Worm (Caenorhabditis elegans) whole organism, mixed stage, embryonic: ENCODE data around the gene ckb-2.

Experiments used
- M03D4.4 ChIP-seq: sonication (generic microtip); optimal IDR thresholded peaks from 2 replicates; lab custom pipeline; 2017; ENCODE audit warnings: mild to moderate bottlenecking, missing genetic modification characterization, missing compliant biosample characterization
- bed-3 ChIP-seq: fragments of 200-800 bp; sonication (Bioruptor generic); optimal IDR thresholded peaks from 3 replicates; lab custom pipeline; 2018; ENCODE audit warnings: mild to moderate bottlenecking, missing genetic modification characterization, moderate library complexity, missing compliant biosample characterization
- blmp-1 ChIP-seq: fragments of 150-350 bp; optimal IDR thresholded peaks from 2 replicates; lab custom pipeline; 2014; ENCODE audit warnings: missing biosample characterization, missing genetic modification characterization
- ceh-39 ChIP-seq: fragments of 150-350 bp; optimal IDR thresholded peaks from 2 replicates; lab custom pipeline; 2014; ENCODE audit warnings: missing biosample characterization, missing genetic modification characterization
- ceh-43 ChIP-seq: fragments of 200-800 bp; sonication (Bioruptor generic); optimal IDR thresholded peaks from 2 replicates; lab custom pipeline; 2018; ENCODE audit warnings: mild to moderate bottlenecking, missing genetic modification characterization, moderate library complexity, missing compliant biosample characterization
- ceh-83 ChIP-seq: fragments of 200-800 bp; sonication (Bioruptor generic); optimal IDR thresholded peaks from 2 replicates; lab custom pipeline; 2018; ENCODE audit warnings: mild to moderate bottlenecking, missing genetic modification characterization, missing compliant biosample characterization
- ces-1 ChIP-seq: fragments of 150-350 bp; optimal IDR thresholded peaks from 2 replicates; lab custom pipeline; 2014; ENCODE audit warnings: missing biosample characterization, missing genetic modification reagents, missing genetic modification characterization
- cnd-1 ChIP-seq: fragments of 200-800 bp; sonication (Bioruptor generic); optimal IDR thresholded peaks from 2 replicates; lab custom pipeline; 2018; ENCODE audit warnings: mild to moderate bottlenecking, missing genetic modification characterization, missing compliant biosample characterization
- drap-1 ChIP-seq: fragments of 200-800 bp; sonication (Bioruptor generic); optimal IDR thresholded peaks from 3 replicates; lab custom pipeline; 2018; ENCODE audit warnings: mild to moderate bottlenecking, missing genetic modification characterization, missing compliant biosample characterization
- elt-1 ChIP-seq: sonication (generic microtip); optimal IDR thresholded peaks from 2 replicates; lab custom pipeline; 2017; ENCODE audit warnings: missing genetic modification characterization, mild to moderate bottlenecking, missing compliant biosample characterization, antibody characterized with exemption, moderate library complexity, borderline replicate concordance; ENCODE audit not compliant: insufficient read depth
- flh-1 ChIP-seq: fragments of 200-800 bp; sonication (Bioruptor generic); optimal IDR thresholded peaks from 2 replicates; lab custom pipeline; 2018; ENCODE audit warnings: mild to moderate bottlenecking, missing genetic modification characterization, moderate library complexity, missing compliant biosample characterization
- ham-2 ChIP-seq: fragments of 200-800 bp; sonication (Bioruptor generic); optimal IDR thresholded peaks from 2 replicates; lab custom pipeline; 2018; ENCODE audit warnings: mild to moderate bottlenecking, missing genetic modification characterization, missing compliant biosample characterization
- hlh-1 ChIP-seq: fragments of 150-350 bp; optimal IDR thresholded peaks from 2 replicates; lab custom pipeline; 2014; ENCODE audit warnings: missing biosample characterization, missing genetic modification reagents, missing genetic modification characterization
- lin-13 ChIP-seq: fragments of 150-350 bp; optimal IDR thresholded peaks from 2 replicates; lab custom pipeline; 2014; ENCODE audit warnings: missing biosample characterization, missing genetic modification characterization
- lin-32 ChIP-seq: fragments of 200-800 bp; sonication (Bioruptor generic); optimal IDR thresholded peaks from 2 replicates; lab custom pipeline; 2018; ENCODE audit warnings: mild to moderate bottlenecking, missing genetic modification characterization, missing compliant biosample characterization
- lsy-2 ChIP-seq: fragments of 150-350 bp; optimal IDR thresholded peaks from 2 replicates; lab custom pipeline; 2014; ENCODE audit warnings: missing biosample characterization, missing genetic modification characterization
- mab-5 ChIP-seq: fragments of 150-350 bp; optimal IDR thresholded peaks from 2 replicates; lab custom pipeline; 2014; ENCODE audit warnings: missing biosample characterization, missing genetic modification characterization
- mep-1 ChIP-seq: fragments of 150-350 bp; optimal IDR thresholded peaks from 2 replicates; lab custom pipeline; 2017; ENCODE audit warnings: missing biosample characterization, missing genetic modification reagents, missing genetic modification characterization, inconsistent platforms
- mls-2 ChIP-seq: sonication (generic microtip); optimal IDR thresholded peaks from 2 replicates; lab custom pipeline; 2016; ENCODE audit warnings: mild to moderate bottlenecking, missing genetic modification characterization, moderate library complexity, missing compliant biosample characterization
- nhr-12 ChIP-seq: fragments of 150-350 bp; optimal IDR thresholded peaks from 2 replicates; lab custom pipeline; 2014; ENCODE audit warnings: missing biosample characterization, missing genetic modification characterization
- nhr-2 ChIP-seq: fragments of 150-350 bp; optimal IDR thresholded peaks from 2 replicates; lab custom pipeline; 2014; ENCODE audit warnings: missing biosample characterization, missing genetic modification characterization
- nhr-237 ChIP-seq: fragments of 150-350 bp; optimal IDR thresholded peaks from 2 replicates; lab custom pipeline; 2014; ENCODE audit warnings: missing biosample characterization, missing genetic modification characterization
- nhr-76 ChIP-seq: sonication (generic microtip); optimal IDR thresholded peaks from 2 replicates; lab custom pipeline; 2017; ENCODE audit warnings: missing biosample characterization, missing genetic modification characterization
- sem-2 ChIP-seq: fragments of 200-800 bp; sonication (Bioruptor generic); optimal IDR thresholded peaks from 2 replicates; lab custom pipeline; 2018; ENCODE audit warnings: mild to moderate bottlenecking, missing genetic modification characterization, missing compliant biosample characterization
- snpc-4 ChIP-seq: fragments of 150-350 bp; optimal IDR thresholded peaks from 2 replicates; lab custom pipeline; 2014; ENCODE audit warnings: missing biosample characterization, missing genetic modification characterization
- sptf-1 ChIP-seq: sonication (generic microtip); optimal IDR thresholded peaks from 2 replicates; lab custom pipeline; 2017; ENCODE audit warnings: mild to moderate bottlenecking, missing genetic modification characterization, moderate library complexity, missing compliant biosample characterization
- tbx-8 ChIP-seq: fragments of 200-800 bp; sonication (Bioruptor generic); optimal IDR thresholded peaks from 2 replicates; lab custom pipeline; 2018; ENCODE audit warnings: mild to moderate bottlenecking, missing genetic modification characterization, moderate library complexity, missing compliant biosample characterization
- unc-120 ChIP-seq: sonication (generic microtip); optimal IDR thresholded peaks from 2 replicates; lab custom pipeline; 2017; ENCODE audit warnings: missing genetic modification characterization, missing compliant biosample characterization; ENCODE audit not compliant: poor library complexity, severe bottlenecking
- unc-39 ChIP-seq: fragments of 150-350 bp; optimal IDR thresholded peaks from 2 replicates; lab custom pipeline; 2014; ENCODE audit warnings: missing biosample characterization, missing genetic modification characterization
- unc-62 ChIP-seq: fragments of 150-350 bp; optimal IDR thresholded peaks from 2 replicates; lab custom pipeline; 2014; ENCODE audit warnings: missing biosample characterization, missing genetic modification reagents, missing genetic modification characterization
- zip-8 ChIP-seq: fragments of 150-350 bp; optimal IDR thresholded peaks from 2 replicates; lab custom pipeline; 2014; ENCODE audit warnings: missing biosample characterization, missing genetic modification characterization
- ztf-11 ChIP-seq: fragments of 150-350 bp; optimal IDR thresholded peaks from 2 replicates; lab custom pipeline; 2014; ENCODE audit warnings: missing biosample characterization, missing genetic modification characterization

ckb-2 gene

ce11 chrIII:4369381-4369809 is 1.6 kb downstream of the ckb-2 start:
- TF ChIP-seq unc-120 (tag; lab: Kevin White, UChicago): peak; percentile 73
- peak; percentile 73 for TF ChIP-seq cnd-1 (tag; lab: Kevin White, UChicago)
- peak; percentile 79 for TF ChIP-seq ham-2 (GFP tag; lab: Kevin White, UChicago)
- peak; percentile 78 for TF ChIP-seq ceh-83 (GFP tag; lab: Kevin White, UChicago)
- peak; percentile 43 for TF ChIP-seq bed-3
- peak; percentile 80 for TF ChIP-seq sptf-1 (tag; lab: Kevin White, UChicago)
- peak; percentile 88 for TF ChIP-seq mls-2
- peak; percentile 32 for TF ChIP-seq lin-32 (GFP tag; lab: Kevin White, UChicago)
- peak; percentile 53 for TF ChIP-seq ceh-43 (GFP tag; lab: Kevin White, UChicago)
- peak; percentile 7 for TF ChIP-seq lsy-2 (tag; lab: Kevin White, UChicago)
- peak; percentile 36 for TF ChIP-seq flh-1 (GFP tag; lab: Kevin White, UChicago)
- peak; percentile 68 for TF ChIP-seq M03D4.4
- peak; percentile 50 for TF ChIP-seq sem-2
- TF ChIP-seq drap-1 (GFP tag; lab: Kevin White, UChicago): peak; percentile 68

DNA sequence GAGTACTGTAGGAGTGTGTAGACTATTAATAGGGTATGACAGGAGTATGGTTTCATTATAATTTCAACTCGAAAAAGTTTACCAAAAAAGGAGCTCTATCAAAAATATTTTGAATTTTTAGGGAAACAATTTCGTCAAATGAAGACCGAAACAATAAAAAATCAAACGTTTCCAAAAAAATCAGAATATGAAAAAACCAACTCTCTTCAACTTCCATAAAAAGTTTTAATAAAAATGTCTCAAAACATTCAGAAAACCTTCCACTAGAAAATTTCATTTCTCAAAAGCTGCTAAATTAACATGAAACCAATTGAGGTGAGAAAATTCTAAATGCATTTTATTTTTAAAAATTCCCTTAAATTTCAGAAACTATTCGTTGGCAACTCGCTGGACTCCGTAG is 2.8 kb downstream of the ckb-2 start, which contains the start of gene ckb-3:
Gene ckb-3 (plus strand): TSS at position 301 of the 400 bp plus-strand sequence.
- TF ChIP-seq ces-1 (GFP tag; lab: Kevin White, UChicago) (no peak), nhr-76 (tag; lab: Kevin White, UChicago) (no peak), nhr-2 (tag; lab: Kevin White, UChicago) (no peak), unc-120 (tag; lab: Kevin White, UChicago) (no peak), blmp-1 (tag; lab: Kevin White, UChicago) (no peak), mab-5 (no peak), ham-2 (GFP tag; lab: Kevin White, UChicago) (no peak), cnd-1 (tag; lab: Kevin White, UChicago) (no peak), mep-1 (tag; lab: Kevin White, UChicago) (no peak), elt-1 (tag; lab: Kevin White, UChicago) (no peak), snpc-4 (tag; lab: Kevin White, UChicago) (no peak), hlh-1 (tag; lab: Kevin White, UChicago) (no peak), ceh-43 (GFP tag; lab: Kevin White, UChicago) (no peak), ztf-11 (no peak), unc-62 (GFP tag; lab: Kevin White, UChicago) (no peak), lin-13 (tag; lab: Kevin White, UChicago) (no peak), sptf-1 (tag; lab: Kevin White, UChicago) (no peak), nhr-12 (tag; lab: Kevin White, UChicago) (no peak)

DNA sequence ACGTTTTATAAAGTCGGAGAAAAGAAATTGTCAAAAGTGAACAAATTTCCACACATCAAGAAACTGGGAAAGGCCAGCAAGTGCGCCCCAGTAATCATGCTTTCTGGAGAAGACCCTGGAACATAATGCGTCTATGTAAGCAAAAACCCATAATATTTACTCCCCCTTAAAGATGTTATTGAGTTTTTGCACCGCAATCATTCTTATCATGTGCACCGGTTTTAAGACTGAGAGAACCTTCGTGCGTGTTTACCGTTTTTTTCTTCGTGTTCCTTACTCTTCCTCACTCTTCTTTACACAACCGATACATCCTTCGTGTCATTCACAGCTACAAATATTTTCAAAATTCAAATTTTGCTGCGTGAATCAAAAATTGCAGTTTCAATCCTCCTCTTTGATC is 5.1 kb downstream of the ckb-2 start:
- TF ChIP-seq lsy-2 (tag; lab: Kevin White, UChicago): no peak
- no peak for TF ChIP-seq nhr-2 (tag; lab: Kevin White, UChicago)
- TF ChIP-seq nhr-76 (tag; lab: Kevin White, UChicago): no peak
- no peak for TF ChIP-seq snpc-4 (tag; lab: Kevin White, UChicago)
- TF ChIP-seq mls-2: no peak
- no peak for TF ChIP-seq blmp-1 (tag; lab: Kevin White, UChicago)
- TF ChIP-seq ztf-11: no peak
- TF ChIP-seq sem-2: no peak
- no peak for TF ChIP-seq nhr-237 (tag; lab: Kevin White, UChicago)
- TF ChIP-seq mep-1 (tag; lab: Kevin White, UChicago): no peak
- no peak for TF ChIP-seq zip-8 (tag; lab: Kevin White, UChicago)

- no peak for TF ChIP-seq nhr-237 (tag; lab: Kevin White, UChicago)
- no peak for TF ChIP-seq unc-62 (GFP tag; lab: Kevin White, UChicago)
- no peak for TF ChIP-seq mep-1 (tag; lab: Kevin White, UChicago)
- TF ChIP-seq unc-120 (tag; lab: Kevin White, UChicago): no peak
- no peak for TF ChIP-seq tbx-8 (GFP tag; lab: Kevin White, UChicago)
- TF ChIP-seq sem-2: no peak
- no peak for TF ChIP-seq blmp-1 (tag; lab: Kevin White, UChicago)
- TF ChIP-seq ces-1 (GFP tag; lab: Kevin White, UChicago): no peak
- TF ChIP-seq ceh-83 (GFP tag; lab: Kevin White, UChicago): no peak
- no peak for TF ChIP-seq M03D4.4
- no peak for TF ChIP-seq ceh-43 (GFP tag; lab: Kevin White, UChicago)
- TF ChIP-seq nhr-2 (tag; lab: Kevin White, UChicago): no peak
- TF ChIP-seq nhr-76 (tag; lab: Kevin White, UChicago): no peak
- no peak for TF ChIP-seq lin-13 (tag; lab: Kevin White, UChicago)
- TF ChIP-seq unc-39 (tag; lab: Kevin White, UChicago): no peak
- TF ChIP-seq cnd-1 (tag; lab: Kevin White, UChicago): no peak
- TF ChIP-seq ceh-39 (tag; lab: Kevin White, UChicago): no peak
- no peak for TF ChIP-seq mls-2
Measured at ce11 chrIII:4374854-4375253, 7.1 kb downstream of the ckb-2 start, which contains the start of gene pals-26. Gene pals-26 (plus strand): TSS chrIII:4375154.
